Fruit fly (Drosophila melanogaster) whole organism, pupa: ENCODE data around the gene Yp3.

ENCODE experiments used
- CG10348 ChIP-seq: fragments of 200-800 bp; sonication (Bioruptor generic); IDR thresholded peaks from 2 replicates; pipeline ENCODE4 v1.3.6; 2022; ENCODE audit warnings: missing biosample characterization, missing genetic modification characterization
- CG12605 ChIP-seq: fragments of 200-800 bp; sonication (Bioruptor generic); IDR thresholded peaks from 2 replicates; pipeline ENCODE4 v1.3.6; 2022; ENCODE audit warnings: missing biosample characterization, missing genetic modification characterization
- CG13204 ChIP-seq: fragments of 200-800 bp; sonication (Bioruptor generic); optimal IDR thresholded peaks from 2 replicates; lab custom pipeline; 2018; ENCODE audit warnings: missing biosample characterization, mild to moderate bottlenecking, missing genetic modification characterization, moderate library complexity
- CG14655 ChIP-seq: fragments of 200-800 bp; sonication (Bioruptor generic); optimal IDR thresholded peaks from 3 replicates; lab custom pipeline; 2017; ENCODE audit warnings: mild to moderate bottlenecking, missing biosample characterization, missing genetic modification reagents, missing genetic modification characterization
- CG15710 ChIP-seq: fragments of 200-800 bp; sonication (Bioruptor generic); optimal IDR thresholded peaks from 2 replicates; lab custom pipeline; 2018; ENCODE audit warnings: missing biosample characterization, mild to moderate bottlenecking, missing genetic modification characterization, moderate library complexity
- CG17806 ChIP-seq: fragments of 200-800 bp; sonication (Bioruptor generic); optimal IDR thresholded peaks from 2 replicates; lab custom pipeline; 2018; ENCODE audit warnings: missing biosample characterization, mild to moderate bottlenecking, missing genetic modification characterization, moderate library complexity
- CG32121 ChIP-seq: fragments of 200-800 bp; sonication (Bioruptor generic); IDR thresholded peaks from 2 replicates; pipeline ENCODE4 v1.3.6; 2022; ENCODE audit warnings: missing biosample characterization, missing genetic modification characterization
- CG34367 ChIP-seq: fragments of 200-800 bp; sonication (Bioruptor generic); optimal IDR thresholded peaks from 2 replicates; lab custom pipeline; 2018; ENCODE audit warnings: missing biosample characterization, mild to moderate bottlenecking, missing genetic modification characterization
- CG4496 ChIP-seq: fragments of 200-800 bp; sonication (Bioruptor generic); IDR thresholded peaks from 3 replicates; pipeline ENCODE4 v1.3.6; 2022; ENCODE audit warnings: missing biosample characterization, missing genetic modification characterization
- CG8159 ChIP-seq: fragments of 200-800 bp; sonication (Bioruptor generic); optimal IDR thresholded peaks from 3 replicates; lab custom pipeline; 2018; ENCODE audit warnings: missing biosample characterization, mild to moderate bottlenecking, missing genetic modification characterization, moderate library complexity
- CG8301 ChIP-seq: fragments of 200-800 bp; sonication (Bioruptor generic); optimal IDR thresholded peaks from 2 replicates; lab custom pipeline; 2018; ENCODE audit warnings: missing biosample characterization, mild to moderate bottlenecking, missing genetic modification characterization
- CG9948 ChIP-seq: fragments of 200-800 bp; sonication (Bioruptor generic); optimal IDR thresholded peaks from 2 replicates; lab custom pipeline; 2018; ENCODE audit warnings: missing biosample characterization, mild to moderate bottlenecking, missing genetic modification characterization, moderate library complexity
- D1 ChIP-seq: fragments of 200-800 bp; sonication (Bioruptor generic); optimal IDR thresholded peaks from 2 replicates; lab custom pipeline; 2018; ENCODE audit warnings: missing biosample characterization, mild to moderate bottlenecking, missing genetic modification characterization, moderate library complexity
- EcR ChIP-seq: fragments of 200-800 bp; sonication (Bioruptor generic); optimal IDR thresholded peaks from 3 replicates; lab custom pipeline; 2019; ENCODE audit warnings: missing biosample characterization, missing genetic modification characterization, mild to moderate bottlenecking, moderate library complexity, missing genetic modification reagents
- Ets98B ChIP-seq: fragments of 200-800 bp; sonication (Bioruptor generic); IDR thresholded peaks from 2 replicates; pipeline ENCODE4 v1.3.6; 2022; ENCODE audit warnings: missing biosample characterization, missing genetic modification characterization
- Pif1A ChIP-seq: fragments of 200-800 bp; sonication (Bioruptor generic); optimal IDR thresholded peaks from 3 replicates; lab custom pipeline; 2016; ENCODE audit warnings: missing biosample characterization, missing genetic modification characterization
- Pif1B ChIP-seq: fragments of 200-800 bp; sonication (Bioruptor generic); optimal IDR thresholded peaks from 3 replicates; lab custom pipeline; 2016; ENCODE audit warnings: missing biosample characterization, missing genetic modification characterization
- Snoo ChIP-seq: fragments of 200-800 bp; sonication (Bioruptor generic); optimal IDR thresholded peaks from 3 replicates; lab custom pipeline; 2017; ENCODE audit warnings: missing biosample characterization, mild to moderate bottlenecking, missing genetic modification characterization, inconsistent platforms
- fd96Ca ChIP-seq: fragments of 200-800 bp; sonication (Bioruptor generic); IDR thresholded peaks from 3 replicates; pipeline ENCODE4 v1.3.6; 2022; ENCODE audit warnings: missing biosample characterization, missing genetic modification characterization
- gl ChIP-seq: fragments of 200-800 bp; sonication (Bioruptor generic); optimal IDR thresholded peaks from 2 replicates; lab custom pipeline; 2018; ENCODE audit warnings: missing biosample characterization, mild to moderate bottlenecking, missing genetic modification characterization
- rn ChIP-seq: fragments of 200-800 bp; sonication (Bioruptor generic); IDR thresholded peaks from 2 replicates; pipeline ENCODE4 v1.3.6; 2022; ENCODE audit warnings: missing biosample characterization, missing genetic modification characterization

Yp3 gene

dm6 chrX:13747052-13747451 lies 12.3 kb upstream of the Yp3 start:
- TF ChIP-seq EcR (GFP tag; lab: Kevin White, UChicago) (peak; percentile 99), Ets98B (GFP tag; lab: Robert Waterston, UW) (peak; percentile 59), gl (tag; lab: Kevin White, UChicago) (no peak), Pif1B (GFP tag; lab: Kevin White, UChicago) (no peak), D1 (tag; lab: Kevin White, UChicago) (no peak)

- TF ChIP-seq CG13204 (GFP tag; lab: Kevin White, UChicago), result no peak
- TF ChIP-seq Snoo, result no peak
- peak; percentile 51 for TF ChIP-seq CG15710 (tag; lab: Kevin White, UChicago)
- TF ChIP-seq gl (tag; lab: Kevin White, UChicago), result no peak
- peak; percentile 42 for TF ChIP-seq CG17806 (tag; lab: Kevin White, UChicago)
- TF ChIP-seq CG9948 (tag; lab: Kevin White, UChicago), result peak; percentile 30
- TF ChIP-seq Pif1A, result peak; percentile 67
- no peak for TF ChIP-seq CG8159 (tag; lab: Kevin White, UChicago)
- TF ChIP-seq EcR (GFP tag; lab: Kevin White, UChicago), result peak; percentile 91
- TF ChIP-seq Pif1B (GFP tag; lab: Kevin White, UChicago), result peak; percentile 58
- TF ChIP-seq fd96Ca (GFP tag; lab: Robert Waterston, UW), result no peak; the same call in 1 of the 3 replicates
- peak; percentile 81 for TF ChIP-seq CG14655 (GFP tag; lab: Kevin White, UChicago)
- TF ChIP-seq CG4496 (GFP tag; lab: Robert Waterston, UW), result peak; percentile 68
- TF ChIP-seq CG32121 (GFP tag; lab: Robert Waterston, UW), result peak; percentile 66
- peak; percentile 20; the same call in 1 of the 2 replicates for TF ChIP-seq CG12605
- TF ChIP-seq Ets98B (GFP tag; lab: Robert Waterston, UW), result peak; percentile 22
- peak; percentile 33 for TF ChIP-seq CG34367 (tag; lab: Kevin White, UChicago)
- peak; percentile 61 for TF ChIP-seq CG8301 (tag; lab: Kevin White, UChicago)
- TF ChIP-seq CG10348 (GFP tag; lab: Robert Waterston, UW), result no peak
- no peak for TF ChIP-seq rn (GFP tag; lab: Robert Waterston, UW)
- TF ChIP-seq D1 (tag; lab: Kevin White, UChicago), result no peak
Measured at dm6 chrX:13747635-13748467, 11.5 kb upstream of the Yp3 start.

dm6 chrX:13748906-13749872 lies 10.2 kb upstream of the Yp3 start:
- no peak for TF ChIP-seq rn (GFP tag; lab: Robert Waterston, UW)
- TF ChIP-seq CG32121 (GFP tag; lab: Robert Waterston, UW), result peak; percentile 44
- TF ChIP-seq Ets98B (GFP tag; lab: Robert Waterston, UW), result peak; percentile 52; the same call in 1 of the 2 replicates
- peak; percentile 34 for TF ChIP-seq CG15710 (tag; lab: Kevin White, UChicago)
- peak; percentile 68 for TF ChIP-seq fd96Ca (GFP tag; lab: Robert Waterston, UW)
- TF ChIP-seq Pif1A, result peak; percentile 36
- no peak for TF ChIP-seq CG10348 (GFP tag; lab: Robert Waterston, UW)
- TF ChIP-seq Pif1B (GFP tag; lab: Kevin White, UChicago), result no peak
- TF ChIP-seq Snoo, result peak; percentile 1
- peak; percentile 51 for TF ChIP-seq CG8301 (tag; lab: Kevin White, UChicago)
- TF ChIP-seq CG4496 (GFP tag; lab: Robert Waterston, UW), result peak; percentile 58
- TF ChIP-seq CG34367 (tag; lab: Kevin White, UChicago), result no peak
- TF ChIP-seq EcR (GFP tag; lab: Kevin White, UChicago), result no peak
- TF ChIP-seq gl (tag; lab: Kevin White, UChicago), result no peak
- peak; percentile 54 for TF ChIP-seq CG14655 (GFP tag; lab: Kevin White, UChicago)
- TF ChIP-seq CG9948 (tag; lab: Kevin White, UChicago), result no peak
- TF ChIP-seq CG13204 (GFP tag; lab: Kevin White, UChicago), result no peak
- TF ChIP-seq CG8159 (tag; lab: Kevin White, UChicago), result peak; percentile 29
- TF ChIP-seq D1 (tag; lab: Kevin White, UChicago), result peak; percentile 29
- TF ChIP-seq CG12605, result peak; percentile 40; the same call in 1 of the 2 replicates
- TF ChIP-seq CG17806 (tag; lab: Kevin White, UChicago), result no peak

- TF ChIP-seq Ets98B (GFP tag; lab: Robert Waterston, UW), result 0 out of 2 replicates have a peak, but pooled peaks have one; percentile 18
- TF ChIP-seq gl (tag; lab: Kevin White, UChicago), result no peak
Measured at dm6 chrX:13749873-13750241, 9.5 kb upstream of the Yp3 start.

- TF ChIP-seq CG34367 (tag; lab: Kevin White, UChicago) (no peak), CG12605 (no peak), CG15710 (tag; lab: Kevin White, UChicago) (no peak), CG32121 (GFP tag; lab: Robert Waterston, UW) (no peak)
Measured at dm6 chrX:13752543-13753046, 6.8 kb upstream of the Yp3 start.
